Fruit fly (Drosophila melanogaster) whole organism, embryonic: ENCODE results near the gene CG6465.
A peak's percentile ranks its signal among the peaks of the same experiment; 100 is the strongest.

ENCODE experiments used
- ATbp ChIP-seq: fragments of 200-800 bp; sonication (Bioruptor generic); optimal IDR thresholded peaks from 2 replicates; lab custom pipeline; 2017; ENCODE audit warnings: missing biosample characterization, mild to moderate bottlenecking, missing genetic modification characterization, missing genetic modification reagents
- Antp ChIP-seq: fragments of 200-800 bp; sonication (Bioruptor generic); optimal IDR thresholded peaks from 3 replicates; lab custom pipeline; 2016; ENCODE audit warnings: missing biosample characterization, missing genetic modification characterization
- BtbVII ChIP-seq: fragments of 200-800 bp; sonication (Bioruptor generic); optimal IDR thresholded peaks from 3 replicates; lab custom pipeline; 2017; ENCODE audit warnings: missing biosample characterization, mild to moderate bottlenecking, missing genetic modification characterization
- CG10209 ChIP-seq: fragments of 200-800 bp; sonication (Bioruptor generic); optimal IDR thresholded peaks from 3 replicates; lab custom pipeline; 2017; ENCODE audit warnings: missing biosample characterization, mild to moderate bottlenecking, missing genetic modification characterization, missing genetic modification reagents
- CG11398 ChIP-seq: fragments of 200-800 bp; sonication (Bioruptor generic); optimal IDR thresholded peaks from 2 replicates; lab custom pipeline; 2016; ENCODE audit warnings: missing biosample characterization, missing genetic modification characterization
- CG13123 ChIP-seq: fragments of 200-800 bp; sonication (Bioruptor generic); optimal IDR thresholded peaks from 2 replicates; lab custom pipeline; 2016; ENCODE audit warnings: missing biosample characterization, missing genetic modification characterization
- CG14965 ChIP-seq: fragments of 200-800 bp; sonication (Bioruptor generic); optimal IDR thresholded peaks from 2 replicates; lab custom pipeline; 2016; ENCODE audit warnings: missing biosample characterization, missing genetic modification characterization, borderline replicate concordance
- CG15269 ChIP-seq: fragments of 200-800 bp; sonication (Bioruptor generic); optimal IDR thresholded peaks from 2 replicates; lab custom pipeline; 2018; ENCODE audit warnings: missing biosample characterization, mild to moderate bottlenecking, missing genetic modification characterization, moderate library complexity
- CG15514 ChIP-seq: fragments of 200-800 bp; sonication (Bioruptor generic); optimal IDR thresholded peaks from 3 replicates; lab custom pipeline; 2017; ENCODE audit warnings: missing biosample characterization, missing genetic modification characterization, mild to moderate bottlenecking, moderate library complexity, missing genetic modification reagents
- CG16779 ChIP-seq: fragments of 200-800 bp; sonication (Bioruptor generic); IDR thresholded peaks from 2 replicates; pipeline ENCODE4 v1.3.6; 2022; ENCODE audit warnings: missing biosample characterization, missing genetic modification characterization
- CG17186 ChIP-seq: fragments of 200-800 bp; sonication (Bioruptor generic); optimal IDR thresholded peaks from 3 replicates; lab custom pipeline; 2017; ENCODE audit warnings: missing biosample characterization, missing genetic modification reagents, missing genetic modification characterization
- CG18476 ChIP-seq: fragments of 200-800 bp; sonication (Bioruptor generic); optimal IDR thresholded peaks from 2 replicates; lab custom pipeline; 2016; ENCODE audit warnings: missing biosample characterization, mild to moderate bottlenecking, missing genetic modification characterization
- CG2678 ChIP-seq: fragments of 200-800 bp; sonication (Bioruptor generic); optimal IDR thresholded peaks from 3 replicates; lab custom pipeline; 2019; ENCODE audit warnings: missing biosample characterization, mild to moderate bottlenecking, missing genetic modification characterization, moderate library complexity
- CG30431 ChIP-seq: fragments of 200-800 bp; sonication (Bioruptor generic); optimal IDR thresholded peaks from 2 replicates; lab custom pipeline; 2017; ENCODE audit warnings: missing biosample characterization, missing genetic modification characterization
- CG42726 ChIP-seq: fragments of 200-800 bp; sonication (Bioruptor generic); IDR thresholded peaks from 2 replicates; pipeline ENCODE4 v1.3.6; 2022; ENCODE audit warnings: missing biosample characterization, missing genetic modification characterization; ENCODE audit not compliant: partially characterized antibody
- CG4360 ChIP-seq: fragments of 200-800 bp; sonication (Bioruptor generic); IDR thresholded peaks from 2 replicates; pipeline ENCODE4 v1.3.6; 2022; ENCODE audit warnings: missing biosample characterization, missing genetic modification characterization
- CG4617 ChIP-seq: fragments of 200-800 bp; sonication (Bioruptor generic); optimal IDR thresholded peaks from 3 replicates; lab custom pipeline; 2016; ENCODE audit warnings: missing biosample characterization, missing genetic modification characterization, borderline replicate concordance
- CG7271 ChIP-seq: fragments of 200-800 bp; sonication (Bioruptor generic); optimal IDR thresholded peaks from 2 replicates; lab custom pipeline; 2018; ENCODE audit warnings: missing biosample characterization, mild to moderate bottlenecking, missing genetic modification characterization, moderate library complexity
- CG7786 ChIP-seq: fragments of 200-800 bp; sonication (Bioruptor generic); optimal IDR thresholded peaks from 2 replicates; lab custom pipeline; 2016; ENCODE audit warnings: missing biosample characterization, missing genetic modification characterization
- CG8290 ChIP-seq, 3 experiments: fragments of 200-800 bp; sonication (Bioruptor generic); optimal IDR thresholded peaks; 2 replicates each; lab custom pipeline; 2016 to 2019; ENCODE audit warnings: missing biosample characterization in 3 of 3, missing genetic modification characterization in 3 of 3, mild to moderate bottlenecking in 2 of 3, moderate library complexity in 1 of 3
- CkIIα-i1 ChIP-seq: fragments of 200-800 bp; sonication (Bioruptor generic); IDR thresholded peaks from 2 replicates; pipeline ENCODE4 v1.3.6; 2022; ENCODE audit warnings: missing biosample characterization, missing genetic modification characterization
- Drgx ChIP-seq: fragments of 200-800 bp; sonication (Bioruptor generic); IDR thresholded peaks from 2 replicates; pipeline ENCODE4 v1.3.6; 2022; ENCODE audit warnings: missing biosample characterization, missing genetic modification characterization
- H2.0 ChIP-seq: fragments of 200-800 bp; sonication (Bioruptor generic); IDR thresholded peaks from 2 replicates; pipeline ENCODE4 v1.3.6; 2022; ENCODE audit warnings: missing biosample characterization, missing genetic modification characterization
- HLH4C ChIP-seq: fragments of 200-800 bp; sonication (Bioruptor generic); IDR thresholded peaks from 3 replicates; pipeline ENCODE4 v1.3.6; 2022; ENCODE audit warnings: missing biosample characterization, missing genetic modification characterization; ENCODE audit not compliant: partially characterized antibody
- HmgD ChIP-seq: fragments of 200-800 bp; sonication (Bioruptor generic); optimal IDR thresholded peaks from 3 replicates; lab custom pipeline; 2016; ENCODE audit warnings: missing biosample characterization, missing genetic modification characterization
- NK7.1 ChIP-seq: fragments of 200-800 bp; sonication (Bioruptor generic); optimal IDR thresholded peaks from 3 replicates; lab custom pipeline; 2016; ENCODE audit warnings: missing biosample characterization, missing genetic modification characterization
- PHDP ChIP-seq: fragments of 200-800 bp; sonication (Bioruptor generic); optimal IDR thresholded peaks from 3 replicates; lab custom pipeline; 2018; ENCODE audit warnings: missing biosample characterization, mild to moderate bottlenecking, missing genetic modification characterization, moderate library complexity
- Ptx1 ChIP-seq: fragments of 200-800 bp; sonication (Bioruptor generic); IDR thresholded peaks from 2 replicates; pipeline ENCODE4 v1.3.6; 2022; ENCODE audit warnings: missing biosample characterization, missing genetic modification characterization
- ab ChIP-seq: fragments of 200-800 bp; sonication (Bioruptor generic); optimal IDR thresholded peaks from 2 replicates; lab custom pipeline; 2016; ENCODE audit warnings: missing biosample characterization, missing genetic modification characterization
- abd-A ChIP-seq: fragments of 200-800 bp; sonication (Bioruptor generic); optimal IDR thresholded peaks from 3 replicates; lab custom pipeline; 2019; ENCODE audit warnings: missing biosample characterization, mild to moderate bottlenecking, missing genetic modification characterization, moderate library complexity
- bcd ChIP-seq: fragments of 200-800 bp; sonication (Bioruptor generic); optimal IDR thresholded peaks from 2 replicates; lab custom pipeline; 2017; ENCODE audit warnings: missing biosample characterization, mild to moderate bottlenecking, missing genetic modification characterization
- bigmax ChIP-seq: fragments of 200-800 bp; sonication (Bioruptor generic); optimal IDR thresholded peaks from 2 replicates; lab custom pipeline; 2018; ENCODE audit warnings: missing biosample characterization, mild to moderate bottlenecking, missing genetic modification characterization
- cwo ChIP-seq: fragments of 200-800 bp; sonication (Bioruptor generic); optimal IDR thresholded peaks from 3 replicates; lab custom pipeline; 2017; ENCODE audit warnings: missing biosample characterization, missing genetic modification characterization, mild to moderate bottlenecking, moderate library complexity, missing genetic modification reagents
- dmrt11E ChIP-seq: fragments of 200-800 bp; sonication (Bioruptor generic); optimal IDR thresholded peaks from 3 replicates; lab custom pipeline; 2018; ENCODE audit warnings: missing biosample characterization, mild to moderate bottlenecking, missing genetic modification characterization, moderate library complexity
- dysf ChIP-seq: fragments of 200-800 bp; sonication (Bioruptor generic); IDR thresholded peaks from 3 replicates; pipeline ENCODE4 v1.3.6; 2022; ENCODE audit warnings: missing biosample characterization, missing genetic modification characterization
- ems ChIP-seq: fragments of 200-800 bp; sonication (Bioruptor generic); optimal IDR thresholded peaks from 3 replicates; lab custom pipeline; 2016; ENCODE audit warnings: missing biosample characterization, missing genetic modification characterization
- ftz-f1 ChIP-seq: fragments of 200-800 bp; sonication (Bioruptor generic); optimal IDR thresholded peaks from 2 replicates; lab custom pipeline; 2016; ENCODE audit warnings: missing biosample characterization, missing genetic modification characterization
- inv ChIP-seq: fragments of 200-800 bp; sonication (Bioruptor generic); IDR thresholded peaks from 2 replicates; pipeline ENCODE4 v1.3.6; 2022; ENCODE audit warnings: missing biosample characterization, missing genetic modification characterization; ENCODE audit not compliant: partially characterized antibody
- luna ChIP-seq: fragments of 200-800 bp; sonication (Bioruptor generic); optimal IDR thresholded peaks from 2 replicates; lab custom pipeline; 2016; ENCODE audit warnings: missing biosample characterization, missing genetic modification characterization
- pum ChIP-seq: fragments of 200-800 bp; sonication (Bioruptor generic); optimal IDR thresholded peaks from 2 replicates; lab custom pipeline; 2016; ENCODE audit warnings: missing biosample characterization, missing genetic modification characterization
- salm ChIP-seq: fragments of 200-800 bp; sonication (Bioruptor generic); optimal IDR thresholded peaks from 2 replicates; lab custom pipeline; 2018; ENCODE audit warnings: missing biosample characterization, mild to moderate bottlenecking, missing genetic modification characterization
- sens ChIP-seq: fragments of 200-800 bp; sonication (Bioruptor generic); peaks from one replicate; lab custom pipeline; 2016; ENCODE audit warnings: missing biosample characterization, missing genetic modification characterization
- sens-2 ChIP-seq: fragments of 200-800 bp; sonication (Bioruptor generic); IDR thresholded peaks from 2 replicates; pipeline ENCODE4 v1.3.6; 2022; ENCODE audit warnings: missing biosample characterization, missing genetic modification characterization
- sima ChIP-seq: fragments of 200-800 bp; sonication (Bioruptor generic); optimal IDR thresholded peaks from 2 replicates; lab custom pipeline; 2016; ENCODE audit warnings: missing biosample characterization, missing genetic modification characterization
- stwl ChIP-seq: fragments of 200-800 bp; sonication (Bioruptor generic); optimal IDR thresholded peaks from 3 replicates; lab custom pipeline; 2018; ENCODE audit warnings: missing biosample characterization, mild to moderate bottlenecking, missing genetic modification characterization, moderate library complexity
- tio ChIP-seq: fragments of 200-800 bp; sonication (Bioruptor generic); optimal IDR thresholded peaks from 2 replicates; lab custom pipeline; 2017; ENCODE audit warnings: missing biosample characterization, missing genetic modification characterization, inconsistent platforms
- twi ChIP-seq: fragments of 200-800 bp; optimal IDR thresholded peaks from 2 replicates; lab custom pipeline; 2019; ENCODE audit warnings: missing biosample characterization, mild to moderate bottlenecking, missing genetic modification characterization, moderate library complexity
- unpg ChIP-seq: fragments of 200-800 bp; sonication (Bioruptor generic); optimal IDR thresholded peaks from 3 replicates; lab custom pipeline; 2018; ENCODE audit warnings: missing biosample characterization, mild to moderate bottlenecking, missing genetic modification characterization, moderate library complexity
- vvl ChIP-seq: fragments of 200-800 bp; sonication (Bioruptor generic); IDR thresholded peaks from 2 replicates; pipeline ENCODE4 v1.3.6; 2022; ENCODE audit warnings: missing biosample characterization, missing genetic modification characterization
- zfh1 ChIP-seq: fragments of 200-800 bp; sonication (Bioruptor generic); IDR thresholded peaks from 3 replicates; pipeline ENCODE4 v1.3.6; 2022; ENCODE audit warnings: missing biosample characterization, missing genetic modification characterization

The CG6465 gene

DNA sequence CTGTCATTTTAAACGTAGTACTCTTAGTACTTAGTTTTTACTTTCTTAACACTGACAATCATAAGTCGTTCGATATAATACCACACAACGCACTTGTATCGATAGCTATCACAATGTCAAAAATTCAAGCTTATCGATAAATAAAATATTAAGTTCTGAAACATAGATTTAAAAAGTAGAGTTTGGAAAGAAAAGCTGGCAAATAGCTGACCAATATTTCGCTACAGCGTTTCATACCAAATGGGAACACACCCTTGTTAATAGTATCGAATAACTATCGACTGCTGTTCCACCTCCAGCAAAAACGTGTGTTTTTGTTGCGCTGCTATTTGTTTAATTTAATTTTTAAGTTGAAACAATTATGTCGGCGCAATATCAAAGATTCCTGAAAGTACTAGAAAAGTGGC, 19.3 kb upstream of the CG6465 start, which contains the start of the genes pug, CG14683 and CG46459 (continued):
- TF ChIP-seq HmgD (GFP tag; lab: Kevin White, UChicago): no peak
- TF ChIP-seq dmrt11E: peak; percentile 26
- TF ChIP-seq unpg (GFP tag; lab: Kevin White, UChicago): peak; percentile 44
- 0 out of 2 replicates have a peak, but pooled peaks have one; percentile 12 for TF ChIP-seq Ptx1 (GFP tag; lab: Robert Waterston, UW)
- TF ChIP-seq sima (GFP tag; lab: Kevin White, UChicago): no peak
- no peak for TF ChIP-seq CG13123
- TF ChIP-seq PHDP (tag; lab: Kevin White, UChicago): peak; percentile 12
- peak; percentile 94 for TF ChIP-seq stwl
- peak; percentile 98 for TF ChIP-seq inv
- TF ChIP-seq CG8290 (GFP tag; optimal IDR thresholded peaks at IDR 0.05; lab: Kevin White, UChicago): peak; percentile 58
- no peak for TF ChIP-seq CG8290 (tag; optimal IDR thresholded peaks at IDR 0.05; lab: Kevin White, UChicago)
- TF ChIP-seq CG7786 (GFP tag; lab: Kevin White, UChicago): peak; percentile 46
- peak; percentile 22 for TF ChIP-seq CG15514 (GFP tag; lab: Kevin White, UChicago)
- no peak for TF ChIP-seq sens-2 (GFP tag; lab: Robert Waterston, UW)
- peak; percentile 45 for TF ChIP-seq pum
- TF ChIP-seq CkIIα-i1 (GFP tag; lab: Robert Waterston, UW): no peak
- TF ChIP-seq NK7.1 (GFP tag; lab: Kevin White, UChicago): no peak
- peak; percentile 80; the same call in 1 of the 2 replicates for TF ChIP-seq CG42726 (GFP tag; lab: Robert Waterston, UW)
- TF ChIP-seq cwo (GFP tag; lab: Kevin White, UChicago): no peak
- peak; percentile 66 for TF ChIP-seq ems (GFP tag; lab: Kevin White, UChicago)
- TF ChIP-seq ab (GFP tag; lab: Kevin White, UChicago): no peak
- TF ChIP-seq CG17186 (GFP tag; lab: Kevin White, UChicago): peak; percentile 76
- no peak for TF ChIP-seq bigmax (GFP tag; lab: Kevin White, UChicago)
- no peak for TF ChIP-seq ATbp (GFP tag; lab: Kevin White, UChicago)
- TF ChIP-seq CG4360 (GFP tag; lab: Robert Waterston, UW): peak; percentile 8; the same call in 1 of the 2 replicates
- TF ChIP-seq CG14965 (GFP tag; lab: Kevin White, UChicago): no peak
- no peak for TF ChIP-seq BtbVII (GFP tag; lab: Kevin White, UChicago)
- no peak for TF ChIP-seq dysf (GFP tag; lab: Robert Waterston, UW)
- peak; percentile 20 for TF ChIP-seq CG10209 (GFP tag; lab: Kevin White, UChicago)
- TF ChIP-seq CG2678 (tag; lab: Kevin White, UChicago): peak; percentile 31
- TF ChIP-seq CG16779 (GFP tag; lab: Robert Waterston, UW): no peak
- no peak for TF ChIP-seq abd-A (tag; lab: Kevin White, UChicago)
- TF ChIP-seq salm: no peak
- peak; percentile 60 for TF ChIP-seq CG4617
- no peak for TF ChIP-seq CG7271 (tag; lab: Kevin White, UChicago)
- TF ChIP-seq CG30431 (GFP tag; lab: Kevin White, UChicago): no peak
- no peak for TF ChIP-seq tio (GFP tag; lab: Kevin White, UChicago)
- TF ChIP-seq CG18476 (GFP tag; lab: Kevin White, UChicago): peak; percentile 24
- TF ChIP-seq sens: peak; percentile 91
- no peak for TF ChIP-seq H2.0 (GFP tag; lab: Robert Waterston, UW)
- peak; percentile 16 for TF ChIP-seq bcd (GFP tag; lab: Kevin White, UChicago)
- peak; percentile 44 for TF ChIP-seq vvl (GFP tag; lab: Robert Waterston, UW)
- TF ChIP-seq zfh1: no peak
- TF ChIP-seq Antp (GFP tag; lab: Kevin White, UChicago): peak; percentile 64
- no peak for TF ChIP-seq ftz-f1 (GFP tag; lab: Kevin White, UChicago)
- TF ChIP-seq twi (tag; lab: Kevin White, UChicago): peak; percentile 5
- no peak for TF ChIP-seq Drgx (GFP tag; lab: Robert Waterston, UW)
- TF ChIP-seq CG11398 (GFP tag; lab: Kevin White, UChicago): no peak
- no peak for TF ChIP-seq CG15269 (tag; lab: Kevin White, UChicago)
- TF ChIP-seq luna (GFP tag; lab: Kevin White, UChicago): peak; percentile 36
- TF ChIP-seq HLH4C (GFP tag; lab: Robert Waterston, UW): peak; percentile 95
